Worm (Caenorhabditis elegans): Measurements from ENCODE around the gene ant-1.1.
"Not testable (repeated sequence)": the region's sequence is repeated elsewhere in the genome, so short reads cannot be mapped to it uniquely, and the experiment has no call there.

Gene ant-1.1

ce11 chrIII:13492377-13492776 lies 29.4 kb downstream of the ant-1.1 start, which contains the start of gene twk-40:
TSS of gene twk-40 (minus strand) at chrIII:13492477.
- TF ChIP-seq mdl-1 (tag; optimal IDR thresholded peaks at IDR 0.05) (no peak), ama-1 (optimal IDR thresholded peaks at IDR 0.05) (no peak), elt-1 (tag; optimal IDR thresholded peaks at IDR 0.05) (no peak), elt-3 (tag; optimal IDR thresholded peaks at IDR 0.05) (no peak), zag-1 (tag; optimal IDR thresholded peaks at IDR 0.05) (no peak)

- no peak for TF ChIP-seq nhr-23 (tag; optimal IDR thresholded peaks at IDR 0.05)
- no peak for TF ChIP-seq mml-1 (tag; optimal IDR thresholded peaks at IDR 0.05)
- TF ChIP-seq nhr-67 (tag; optimal IDR thresholded peaks at IDR 0.05): no peak
- no peak for TF ChIP-seq elt-1 (tag; optimal IDR thresholded peaks at IDR 0.05)
- no peak for TF ChIP-seq ama-1 (optimal IDR thresholded peaks at IDR 0.05)
- TF ChIP-seq lin-15B (tag; optimal IDR thresholded peaks at IDR 0.05): no peak
- no peak for TF ChIP-seq ceh-16 (tag; optimal IDR thresholded peaks at IDR 0.05)
- TF ChIP-seq nhr-12 (tag; optimal IDR thresholded peaks at IDR 0.05): no peak
- no peak for TF ChIP-seq ceh-82 (tag; optimal IDR thresholded peaks at IDR 0.05)
- no peak for TF ChIP-seq ZK546.5 (tag; optimal IDR thresholded peaks at IDR 0.05)
- TF ChIP-seq pha-4 (tag; optimal IDR thresholded peaks at IDR 0.05): no peak
- TF ChIP-seq nhr-11 (tag; optimal IDR thresholded peaks at IDR 0.05): no peak
- no peak for TF ChIP-seq unc-62 (GFP tag; optimal IDR thresholded peaks at IDR 0.05)
- no peak for TF ChIP-seq zag-1 (tag; optimal IDR thresholded peaks at IDR 0.05)
- no peak for TF ChIP-seq fkh-10 (GFP tag; optimal IDR thresholded peaks at IDR 0.05)
- no peak for TF ChIP-seq daf-12 (tag; optimal IDR thresholded peaks at IDR 0.05)
- TF ChIP-seq nfya-1 (tag; optimal IDR thresholded peaks at IDR 0.05; ENCODE audit: insufficient read depth): no peak
- TF ChIP-seq lsy-12 (tag; optimal IDR thresholded peaks at IDR 0.05): no peak
- no peak for TF ChIP-seq unc-39 (tag; optimal IDR thresholded peaks at IDR 0.05)
Observed at ce11 chrIII:13495571-13495970, 32.6 kb downstream of the ant-1.1 start, which contains the start of gene T28A8.2. TSS of gene T28A8.2 (minus strand) at chrIII:13495671.

- TF ChIP-seq nhr-28, nhr-77, elt-2 (tag; optimal IDR thresholded peaks at IDR 0.05): not testable (repeated sequence)
Observed at ce11 chrIII:13498899-13499298, 35.9 kb downstream of the ant-1.1 start, which contains the start of gene T28A8.6. TSS of gene T28A8.6 (plus strand) at chrIII:13499199.

ce11 chrIII:13501599-13501998 lies 38.6 kb downstream of the ant-1.1 start, which contains the start of gene T28A8.5:
TSS of gene T28A8.5 (plus strand) at chrIII:13501630.
- no peak for TF ChIP-seq hmg-11 (tag; optimal IDR thresholded peaks at IDR 0.05)
- no peak for TF ChIP-seq nhr-12 (tag; optimal IDR thresholded peaks at IDR 0.05)
- TF ChIP-seq fkh-2 (tag; optimal IDR thresholded peaks at IDR 0.05): no peak
- TF ChIP-seq aly-2 (tag; optimal IDR thresholded peaks at IDR 0.05): no peak
- TF ChIP-seq elt-3 (tag; optimal IDR thresholded peaks at IDR 0.05): no peak
- TF ChIP-seq ama-1 (optimal IDR thresholded peaks at IDR 0.05): no peak
- no peak for TF ChIP-seq egl-27 (tag; optimal IDR thresholded peaks at IDR 0.05)
- TF ChIP-seq sea-2 (GFP tag; optimal IDR thresholded peaks at IDR 0.05): no peak
- no peak for TF ChIP-seq zag-1 (tag; optimal IDR thresholded peaks at IDR 0.05)
- TF ChIP-seq nhr-11 (tag; optimal IDR thresholded peaks at IDR 0.05): no peak
- no peak for TF ChIP-seq unc-62 (GFP tag; optimal IDR thresholded peaks at IDR 0.05)
- TF ChIP-seq jun-1 (tag; optimal IDR thresholded peaks at IDR 0.05): no peak
- TF ChIP-seq nhr-76 (tag; optimal IDR thresholded peaks at IDR 0.05): no peak
- no peak for TF ChIP-seq pha-4 (tag; optimal IDR thresholded peaks at IDR 0.05)

- TF ChIP-seq elt-3 (tag; optimal IDR thresholded peaks at IDR 0.05) (no peak), nhr-23 (tag; optimal IDR thresholded peaks at IDR 0.05) (no peak), pha-4 (tag; optimal IDR thresholded peaks at IDR 0.05) (no peak), nhr-76 (tag; optimal IDR thresholded peaks at IDR 0.05) (no peak), pqm-1 (tag; optimal IDR thresholded peaks at IDR 0.05) (no peak), unc-39 (tag; optimal IDR thresholded peaks at IDR 0.05) (no peak), ceh-82 (tag; optimal IDR thresholded peaks at IDR 0.05) (no peak), skn-1 (tag; optimal IDR thresholded peaks at IDR 0.05) (no peak), daf-12 (tag; optimal IDR thresholded peaks at IDR 0.05) (no peak), ceh-28 (tag; optimal IDR thresholded peaks at IDR 0.05) (no peak), egl-27 (tag; optimal IDR thresholded peaks at IDR 0.05) (no peak), ZK546.5 (tag; optimal IDR thresholded peaks at IDR 0.05) (no peak), lin-39 (tag; optimal IDR thresholded peaks at IDR 0.05) (no peak)
Observed at ce11 chrIII:13502513-13502912, 39.5 kb downstream of the ant-1.1 start, which contains the start of gene T28A8.8. TSS of gene T28A8.8 (plus strand) at chrIII:13502813.
